Worm (Caenorhabditis elegans) whole organism, L1 larva: Measurements from ENCODE around the gene wago-5.

ENCODE experiments used
- C04F5.9 ChIP-seq: sonication (generic microtip); optimal IDR thresholded peaks from 2 replicates; lab custom pipeline; 2016; ENCODE audit warnings: missing genetic modification characterization, missing compliant biosample characterization
- F16B12.6 ChIP-seq: fragments of 150-350 bp; optimal IDR thresholded peaks from 2 replicates; lab custom pipeline; 2014; ENCODE audit warnings: missing biosample characterization, missing genetic modification characterization
- Y116A8C.19 ChIP-seq: sonication (generic microtip); optimal IDR thresholded peaks from 2 replicates; lab custom pipeline; 2016; ENCODE audit warnings: missing compliant biosample characterization, missing genetic modification characterization, borderline replicate concordance
- ama-1 ChIP-seq: fragments of 150-350 bp; optimal IDR thresholded peaks from 2 replicates; lab custom pipeline; 2014
- blmp-1 ChIP-seq: fragments of 150-350 bp; optimal IDR thresholded peaks from 2 replicates; lab custom pipeline; 2014; ENCODE audit warnings: missing biosample characterization, missing genetic modification characterization
- ceh-82 ChIP-seq, 3 experiments: fragments of 150-350 bp in 1 of 3; sonication (generic microtip) in 2 of 3; optimal IDR thresholded peaks; 2 replicates each; lab custom pipeline; 2014 to 2017; ENCODE audit warnings: missing biosample characterization in 3 of 3, missing genetic modification characterization in 3 of 3
- ceh-88 ChIP-seq: fragments of 200-800 bp; sonication (Bioruptor generic); IDR thresholded peaks from 2 replicates; pipeline ENCODE4 v1.3.6; 2022; ENCODE audit warnings: missing genetic modification characterization, missing compliant biosample characterization
- ces-1 ChIP-seq: fragments of 150-350 bp; optimal IDR thresholded peaks from 2 replicates; lab custom pipeline; 2014; ENCODE audit warnings: missing biosample characterization, missing genetic modification reagents, missing genetic modification characterization
- dsc-1 ChIP-seq: sonication (generic microtip); optimal IDR thresholded peaks from 2 replicates; lab custom pipeline; 2016; ENCODE audit warnings: mild to moderate bottlenecking, missing genetic modification characterization, missing compliant biosample characterization
- efl-3 ChIP-seq: fragments of 200-800 bp; sonication (Bioruptor generic); optimal IDR thresholded peaks from 2 replicates; lab custom pipeline; 2018; ENCODE audit warnings: mild to moderate bottlenecking, missing genetic modification characterization, missing compliant biosample characterization
- elt-2 ChIP-seq: sonication (generic microtip); optimal IDR thresholded peaks from 2 replicates; lab custom pipeline; 2016; ENCODE audit warnings: missing genetic modification characterization, mild to moderate bottlenecking, inconsistent platforms, missing compliant biosample characterization, missing genetic modification reagents
- elt-3 ChIP-seq, 6 experiments: fragments of 150-350 bp in 1 of 6; sonication (generic microtip); optimal IDR thresholded peaks; 2 replicates each; lab custom pipeline; 2017 to 2018; ENCODE audit warnings: missing biosample characterization in 6 of 6, missing genetic modification characterization in 6 of 6, inconsistent platforms in 1 of 6
- ets-5 ChIP-seq: fragments of 200-800 bp; sonication (Bioruptor generic); IDR thresholded peaks from 2 replicates; pipeline ENCODE4 v1.3.6; 2022; ENCODE audit warnings: missing genetic modification characterization, missing compliant biosample characterization
- fkh-10 ChIP-seq: sonication (generic microtip); optimal IDR thresholded peaks from 2 replicates; lab custom pipeline; 2017; ENCODE audit warnings: missing biosample characterization, missing genetic modification reagents, missing genetic modification characterization
- fkh-4 ChIP-seq: sonication (generic microtip); optimal IDR thresholded peaks from 2 replicates; lab custom pipeline; 2016; ENCODE audit warnings: missing compliant biosample characterization, missing genetic modification characterization, borderline replicate concordance
- fos-1 ChIP-seq: fragments of 150-350 bp; optimal IDR thresholded peaks from 2 replicates; lab custom pipeline; 2014; ENCODE audit warnings: missing biosample characterization, missing genetic modification characterization
- hlh-4 ChIP-seq: sonication (generic microtip); optimal IDR thresholded peaks from 2 replicates; lab custom pipeline; 2016; ENCODE audit warnings: mild to moderate bottlenecking, missing genetic modification characterization, missing compliant biosample characterization
- hpl-2 ChIP-seq: fragments of 150-350 bp; optimal IDR thresholded peaks from 2 replicates; lab custom pipeline; 2014; ENCODE audit warnings: missing biosample characterization, missing genetic modification reagents, missing genetic modification characterization
- irx-1 ChIP-seq: sonication (generic microtip); optimal IDR thresholded peaks from 2 replicates; lab custom pipeline; 2016; ENCODE audit warnings: missing genetic modification characterization, missing compliant biosample characterization
- isw-1 ChIP-seq: fragments of 200-800 bp; sonication (Bioruptor generic); IDR thresholded peaks from 2 replicates; pipeline ENCODE4 v1.3.6; 2022; ENCODE audit warnings: missing genetic modification characterization, missing compliant biosample characterization
- jun-1 ChIP-seq: fragments of 150-350 bp; optimal IDR thresholded peaks from 2 replicates; lab custom pipeline; 2014; ENCODE audit warnings: missing biosample characterization, missing genetic modification reagents, missing genetic modification characterization
- lin-35 ChIP-seq, 2 experiments: fragments of 150-350 bp; optimal IDR thresholded peaks; 2 replicates each; lab custom pipeline; 2014; ENCODE audit warnings: missing biosample characterization in 2 of 2, missing genetic modification characterization in 2 of 2, missing genetic modification reagents in 2 of 2
- lsy-2 ChIP-seq, 2 experiments: fragments of 150-350 bp; optimal IDR thresholded peaks; 2 replicates each; lab custom pipeline; 2014; ENCODE audit warnings: missing biosample characterization in 2 of 2, missing genetic modification characterization in 2 of 2
- mab-9 ChIP-seq: fragments of 200-800 bp; sonication (Bioruptor generic); IDR thresholded peaks from 2 replicates; pipeline ENCODE4 v1.3.6; 2022; ENCODE audit warnings: missing genetic modification reagents, missing genetic modification characterization, missing compliant biosample characterization
- mdl-1 ChIP-seq, 2 experiments: fragments of 150-350 bp; optimal IDR thresholded peaks; 2 replicates each; lab custom pipeline; 2014 to 2017; ENCODE audit warnings: missing biosample characterization in 2 of 2, missing genetic modification characterization in 2 of 2, inconsistent platforms in 1 of 2
- mef-2 ChIP-seq: fragments of 150-350 bp; optimal IDR thresholded peaks from 2 replicates; lab custom pipeline; 2014; ENCODE audit warnings: missing biosample characterization, missing genetic modification characterization
- mep-1 ChIP-seq: fragments of 150-350 bp; optimal IDR thresholded peaks from 2 replicates; lab custom pipeline; 2014; ENCODE audit warnings: missing biosample characterization, missing genetic modification characterization
- nhr-11 ChIP-seq: fragments of 150-350 bp; optimal IDR thresholded peaks from 2 replicates; lab custom pipeline; 2014; ENCODE audit warnings: missing biosample characterization, missing genetic modification characterization
- nhr-12 ChIP-seq: sonication (generic microtip); optimal IDR thresholded peaks from 2 replicates; lab custom pipeline; 2017; ENCODE audit warnings: missing biosample characterization, missing genetic modification characterization
- nhr-19 ChIP-seq: fragments of 200-800 bp; sonication (Bioruptor generic); conservative IDR thresholded peaks from 2 replicates; pipeline ENCODE4 v1.3.6; 2022; ENCODE audit warnings: missing genetic modification characterization, missing compliant biosample characterization
- nhr-20 ChIP-seq: sonication (generic microtip); optimal IDR thresholded peaks from 2 replicates; lab custom pipeline; 2016; ENCODE audit warnings: mild to moderate bottlenecking, missing genetic modification characterization, missing compliant biosample characterization
- nhr-237 ChIP-seq: fragments of 150-350 bp; optimal IDR thresholded peaks from 2 replicates; lab custom pipeline; 2014; ENCODE audit warnings: missing biosample characterization, missing genetic modification characterization
- nhr-28 ChIP-seq: fragments of 150-350 bp; optimal IDR thresholded peaks from 2 replicates; lab custom pipeline; 2014; ENCODE audit warnings: missing biosample characterization, missing genetic modification characterization
- nhr-71 ChIP-seq: sonication (generic microtip); optimal IDR thresholded peaks from 2 replicates; lab custom pipeline; 2016; ENCODE audit warnings: mild to moderate bottlenecking, missing genetic modification characterization, moderate library complexity, missing compliant biosample characterization
- nhr-76 ChIP-seq: sonication (generic microtip); optimal IDR thresholded peaks from 2 replicates; lab custom pipeline; 2017; ENCODE audit warnings: missing biosample characterization, missing genetic modification characterization
- nhr-77 ChIP-seq: fragments of 150-350 bp; optimal IDR thresholded peaks from 2 replicates; lab custom pipeline; 2014; ENCODE audit warnings: missing biosample characterization, missing genetic modification characterization
- nhr-84 ChIP-seq: sonication (generic microtip); optimal IDR thresholded peaks from 2 replicates; lab custom pipeline; 2017; ENCODE audit warnings: missing biosample characterization, missing genetic modification characterization
- nhr-85 ChIP-seq: sonication (generic microtip); peaks from one replicate; lab custom pipeline; 2016; ENCODE audit warnings: missing genetic modification characterization, inconsistent platforms, missing compliant biosample characterization
- nhr-90 ChIP-seq: sonication (generic microtip); optimal IDR thresholded peaks from 2 replicates; lab custom pipeline; 2016; ENCODE audit warnings: mild to moderate bottlenecking, missing genetic modification characterization, missing compliant biosample characterization; ENCODE audit not compliant: poor library complexity
- pax-3 ChIP-seq: fragments of 200-800 bp; sonication (Bioruptor generic); optimal IDR thresholded peaks from 2 replicates; lab custom pipeline; 2018; ENCODE audit warnings: mild to moderate bottlenecking, missing genetic modification characterization, moderate library complexity, missing compliant biosample characterization
- skn-1 ChIP-seq: fragments of 150-350 bp; optimal IDR thresholded peaks from 2 replicates; lab custom pipeline; 2014; ENCODE audit warnings: missing biosample characterization, missing genetic modification characterization
- snpc-4 ChIP-seq: fragments of 150-350 bp; optimal IDR thresholded peaks from 2 replicates; lab custom pipeline; 2014; ENCODE audit warnings: missing biosample characterization, missing genetic modification characterization
- sptf-1 ChIP-seq: fragments of 150-350 bp; optimal IDR thresholded peaks from 2 replicates; lab custom pipeline; 2014; ENCODE audit warnings: missing biosample characterization, missing genetic modification characterization
- swsn-7 ChIP-seq: sonication (generic microtip); optimal IDR thresholded peaks from 2 replicates; lab custom pipeline; 2016; ENCODE audit warnings: missing genetic modification characterization, missing compliant biosample characterization
- tbx-2 ChIP-seq: sonication (generic microtip); optimal IDR thresholded peaks from 2 replicates; lab custom pipeline; 2016; ENCODE audit warnings: missing genetic modification characterization, missing compliant biosample characterization
- tlp-1 ChIP-seq: fragments of 150-350 bp; optimal IDR thresholded peaks from 2 replicates; lab custom pipeline; 2014; ENCODE audit warnings: missing biosample characterization, missing genetic modification characterization
- unc-130 ChIP-seq: fragments of 150-350 bp; optimal IDR thresholded peaks from 2 replicates; lab custom pipeline; 2017; ENCODE audit warnings: missing biosample characterization, missing genetic modification characterization, inconsistent platforms
- unc-30 ChIP-seq: sonication (generic microtip); optimal IDR thresholded peaks from 2 replicates; lab custom pipeline; 2017; ENCODE audit warnings: missing biosample characterization, missing genetic modification characterization
- unc-62 ChIP-seq: fragments of 150-350 bp; optimal IDR thresholded peaks from 2 replicates; lab custom pipeline; 2014; ENCODE audit warnings: missing biosample characterization, missing genetic modification reagents, missing genetic modification characterization
- unc-98 ChIP-seq: fragments of 200-800 bp; sonication (Bioruptor generic); IDR thresholded peaks from 2 replicates; pipeline ENCODE4 v1.3.6; 2022; ENCODE audit warnings: missing genetic modification characterization, missing compliant biosample characterization
- vab-15 ChIP-seq: sonication (generic microtip); optimal IDR thresholded peaks from 2 replicates; lab custom pipeline; 2017; ENCODE audit warnings: missing genotype, mild to moderate bottlenecking, missing genetic modification characterization, missing compliant biosample characterization
- xbp-1 ChIP-seq: sonication (generic microtip); optimal IDR thresholded peaks from 2 replicates; lab custom pipeline; 2016; ENCODE audit warnings: missing genetic modification characterization, missing compliant biosample characterization
- ztf-11 ChIP-seq, 2 experiments: sonication (generic microtip); optimal IDR thresholded peaks; 2 replicates each; lab custom pipeline; 2016 to 2017; ENCODE audit warnings: missing genetic modification characterization in 2 of 2, missing biosample characterization in 1 of 2, missing compliant biosample characterization in 1 of 2
- ztf-4 ChIP-seq: fragments of 150-350 bp; optimal IDR thresholded peaks from 2 replicates; lab custom pipeline; 2014; ENCODE audit warnings: missing biosample characterization, missing genetic modification characterization

wago-5 gene

DNA sequence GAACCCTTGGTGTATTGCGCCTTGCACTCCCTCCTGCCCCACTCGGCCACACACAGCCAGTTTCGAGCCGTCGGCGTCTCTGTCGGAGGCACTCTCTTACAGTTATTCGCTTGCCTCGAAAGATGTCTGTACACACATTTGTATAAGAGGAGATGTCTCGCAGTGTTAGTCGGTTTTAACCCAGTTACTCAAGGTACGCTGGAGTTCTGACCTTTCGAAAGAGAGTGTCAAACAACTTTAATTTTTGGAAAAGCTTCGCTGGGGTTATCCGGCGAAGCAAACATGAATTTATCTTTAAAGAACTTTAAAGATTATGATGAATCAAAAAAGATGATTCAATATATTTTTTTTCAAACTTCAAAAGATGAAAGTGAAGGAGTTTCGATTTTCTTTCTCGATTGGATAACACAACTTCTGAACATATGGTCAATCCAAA lies 29.4 kb upstream of the wago-5 start:
- peak; percentile 100 for TF ChIP-seq nhr-71 (tag; lab: Kevin White, UChicago)
- peak; percentile 98 for TF ChIP-seq ztf-4 (tag; lab: Kevin White, UChicago)
- TF ChIP-seq ceh-82 (tag; optimal IDR thresholded peaks at IDR 0.05; lab: Kevin White, UChicago) = peak; percentile 95 to 98 (median 98)
- TF ChIP-seq mdl-1 (tag; optimal IDR thresholded peaks at IDR 0.05; lab: Kevin White, UChicago) = peak; percentile 46 to 94
- peak; percentile 48 for TF ChIP-seq Y116A8C.19 (tag; lab: Kevin White, UChicago)
- peak; percentile 98 for TF ChIP-seq nhr-11 (tag; lab: Kevin White, UChicago)
- TF ChIP-seq nhr-237 (tag; lab: Kevin White, UChicago) = peak; percentile 98
- peak; percentile 100 for TF ChIP-seq ama-1 (lab: Kevin White, UChicago)
- TF ChIP-seq tlp-1 (tag; lab: Kevin White, UChicago) = peak; percentile 73
- TF ChIP-seq nhr-20 = peak; percentile 100
- TF ChIP-seq nhr-28 = peak; percentile 77
- TF ChIP-seq dsc-1 (tag; lab: Kevin White, UChicago) = peak; percentile 100
- peak; percentile 100 for TF ChIP-seq snpc-4 (tag; lab: Kevin White, UChicago)
- peak; percentile 98 for TF ChIP-seq ces-1 (GFP tag; lab: Kevin White, UChicago)
- TF ChIP-seq lin-35 (GFP tag; optimal IDR thresholded peaks at IDR 0.05; lab: Kevin White, UChicago) = peak; percentile 89 to 95
- TF ChIP-seq isw-1 (GFP tag; lab: Robert Waterston, UW) = peak; percentile 99
- peak; percentile 99 for TF ChIP-seq mab-9 (GFP tag; lab: Robert Waterston, UW)
- TF ChIP-seq unc-98 (GFP tag; lab: Robert Waterston, UW) = peak; percentile 94
- peak; percentile 99 for TF ChIP-seq hpl-2
- peak; percentile 100 for TF ChIP-seq elt-2 (tag; lab: Kevin White, UChicago)
- peak; percentile 100 for TF ChIP-seq irx-1 (tag; lab: Kevin White, UChicago)
- no peak for TF ChIP-seq sptf-1 (tag; lab: Kevin White, UChicago)
- peak; percentile 100 for TF ChIP-seq nhr-90
- peak; percentile 79 for TF ChIP-seq hlh-4 (tag; lab: Kevin White, UChicago)
- TF ChIP-seq F16B12.6 (tag; lab: Kevin White, UChicago) = peak; percentile 75
- peak; percentile 96 to 97 for TF ChIP-seq lsy-2 (tag; optimal IDR thresholded peaks at IDR 0.05; lab: Kevin White, UChicago)
- peak; percentile 100 for TF ChIP-seq tbx-2 (tag; lab: Kevin White, UChicago)
- TF ChIP-seq pax-3 = peak; percentile 99
- TF ChIP-seq fkh-10 (GFP tag; lab: Kevin White, UChicago) = peak; percentile 99
- TF ChIP-seq efl-3 (GFP tag; lab: Kevin White, UChicago) = peak; percentile 90
- TF ChIP-seq ets-5 = peak; percentile 84; the same call in 1 of the 2 replicates
- peak; percentile 93 for TF ChIP-seq mef-2 (tag; lab: Kevin White, UChicago)
- peak; percentile 89 for TF ChIP-seq blmp-1 (tag; lab: Kevin White, UChicago)
- peak; percentile 82 for TF ChIP-seq unc-30 (tag; lab: Kevin White, UChicago)
- TF ChIP-seq xbp-1 = peak; percentile 99
- peak; percentile 93 for TF ChIP-seq vab-15 (tag; lab: Kevin White, UChicago)
- TF ChIP-seq nhr-19 = peak; percentile 99
- no peak for TF ChIP-seq unc-62 (GFP tag; lab: Kevin White, UChicago)
- TF ChIP-seq nhr-84 (tag; lab: Kevin White, UChicago) = peak; percentile 85
- TF ChIP-seq unc-130 (tag; lab: Kevin White, UChicago) = peak; percentile 98
- TF ChIP-seq nhr-12 = peak; percentile 80
- peak; percentile 100 for TF ChIP-seq swsn-7 (tag; lab: Kevin White, UChicago)
- peak in 5 of 6 experiments; percentile 91 to 99 (median 95) for TF ChIP-seq elt-3 (tag; optimal IDR thresholded peaks at IDR 0.05; lab: Kevin White, UChicago)
- TF ChIP-seq fos-1 (tag; lab: Kevin White, UChicago) = peak; percentile 98
- peak; percentile 91 for TF ChIP-seq skn-1 (tag; lab: Kevin White, UChicago)
- TF ChIP-seq nhr-76 = peak; percentile 80
- TF ChIP-seq nhr-77 (tag; lab: Kevin White, UChicago) = peak; percentile 99
- peak; percentile 94 for TF ChIP-seq fkh-4 (tag; lab: Kevin White, UChicago)
- TF ChIP-seq jun-1 = peak; percentile 98
- TF ChIP-seq mep-1 (tag; lab: Kevin White, UChicago) = peak; percentile 99
- peak; percentile 100 for TF ChIP-seq nhr-85 (tag; lab: Kevin White, UChicago)
- TF ChIP-seq C04F5.9 (tag; lab: Kevin White, UChicago) = peak; percentile 98
- TF ChIP-seq ztf-11 (tag; optimal IDR thresholded peaks at IDR 0.05; lab: Kevin White, UChicago) = peak; percentile 93 to 98
- TF ChIP-seq ceh-88 (GFP tag; lab: Robert Waterston, UW) = peak; percentile 99
